Worm (Caenorhabditis elegans) whole organism, L4 larva: ENCODE measurements around the gene nlp-45.

Source experiments
- F49E8.2 ChIP-seq: sonication (generic microtip); optimal IDR thresholded peaks from 2 replicates; lab custom pipeline; 2016; ENCODE audit warnings: missing compliant biosample characterization, mild to moderate bottlenecking, missing genetic modification characterization, borderline replicate concordance
- attf-4 ChIP-seq: sonication (generic microtip); optimal IDR thresholded peaks from 3 replicates; lab custom pipeline; 2017; ENCODE audit warnings: missing biosample characterization, missing genetic modification characterization
- gei-8 ChIP-seq: fragments of 200-800 bp; sonication (Bioruptor generic); optimal IDR thresholded peaks from 2 replicates; lab custom pipeline; 2018; ENCODE audit warnings: mild to moderate bottlenecking, missing genetic modification characterization, missing compliant biosample characterization
- jun-1 ChIP-seq: fragments of 150-350 bp; optimal IDR thresholded peaks from 2 replicates; lab custom pipeline; 2014; ENCODE audit warnings: missing biosample characterization, missing genetic modification reagents, missing genetic modification characterization
- lin-15B ChIP-seq: fragments of 150-350 bp; sonication (generic microtip); optimal IDR thresholded peaks from 3 replicates; lab custom pipeline; 2014; ENCODE audit warnings: missing biosample characterization, missing genetic modification characterization
- nhr-25 ChIP-seq: sonication (generic microtip); optimal IDR thresholded peaks from 2 replicates; lab custom pipeline; 2017; ENCODE audit warnings: missing genetic modification characterization, mild to moderate bottlenecking, missing compliant biosample characterization, antibody characterized with exemption, moderate library complexity, borderline replicate concordance; ENCODE audit not compliant: insufficient read depth
- nhr-76 ChIP-seq: fragments of 150-350 bp; optimal IDR thresholded peaks from 2 replicates; lab custom pipeline; 2014; ENCODE audit warnings: missing biosample characterization, missing genetic modification characterization
- pha-4 ChIP-seq, 2 experiments: fragments of 150-350 bp in 1 of 2; fragments of 200-800 bp in 1 of 2; sonication (Bioruptor generic) in 1 of 2; IDR thresholded peaks in 1 of 2; optimal IDR thresholded peaks in 1 of 2; 2 replicates each; pipeline versions ENCODE4 v1.3.6 to Lab custom; 2014 to 2022; ENCODE audit warnings: missing genetic modification characterization in 2 of 2, missing genetic modification reagents in 2 of 2, missing biosample characterization in 1 of 2, missing compliant biosample characterization in 1 of 2
- rbr-2 ChIP-seq: sonication (generic microtip); optimal IDR thresholded peaks from 2 replicates; lab custom pipeline; 2016; ENCODE audit warnings: missing genotype, missing genetic modification characterization, missing compliant biosample characterization
- snpc-4 ChIP-seq: fragments of 150-350 bp; optimal IDR thresholded peaks from 2 replicates; lab custom pipeline; 2014; ENCODE audit warnings: missing biosample characterization, missing genetic modification characterization
- unc-130 ChIP-seq: sonication (generic microtip); optimal IDR thresholded peaks from 2 replicates; lab custom pipeline; 2016; ENCODE audit warnings: missing genetic modification reagents, missing genetic modification characterization, missing compliant biosample characterization
- zag-1 ChIP-seq: fragments of 150-350 bp; optimal IDR thresholded peaks from 2 replicates; lab custom pipeline; 2014; ENCODE audit warnings: missing biosample characterization, missing genetic modification characterization
- ztf-11 ChIP-seq: fragments of 150-350 bp; optimal IDR thresholded peaks from 2 replicates; lab custom pipeline; 2014; ENCODE audit warnings: missing biosample characterization, missing genetic modification characterization

- no peak for TF ChIP-seq lin-15B (tag; lab: Kevin White, UChicago)
- no peak for TF ChIP-seq snpc-4
- TF ChIP-seq F49E8.2 (tag; lab: Kevin White, UChicago): no peak
- TF ChIP-seq pha-4 (GFP tag; IDR thresholded peaks at IDR 0.05; lab: Robert Waterston, UW): no peak
- no peak for TF ChIP-seq pha-4 (tag; optimal IDR thresholded peaks at IDR 0.05; lab: Kevin White, UChicago)
- TF ChIP-seq jun-1: no peak
- no peak for TF ChIP-seq unc-130 (GFP tag; lab: Kevin White, UChicago)
- TF ChIP-seq attf-4: no peak
- TF ChIP-seq nhr-76 (tag; lab: Kevin White, UChicago): no peak
- no peak for TF ChIP-seq zag-1
- TF ChIP-seq ztf-11 (tag; lab: Kevin White, UChicago): no peak
- TF ChIP-seq rbr-2: no peak
- no peak for TF ChIP-seq nhr-25 (tag; lab: Kevin White, UChicago)
- TF ChIP-seq gei-8 (GFP tag; lab: Kevin White, UChicago): no peak
These were observed 36.3 kb downstream of the nlp-45 start for ce11 chrX:2301821-2302220.
